Worm (Caenorhabditis elegans): ENCODE measurements around the gene Y37B11A.3.

DNA sequence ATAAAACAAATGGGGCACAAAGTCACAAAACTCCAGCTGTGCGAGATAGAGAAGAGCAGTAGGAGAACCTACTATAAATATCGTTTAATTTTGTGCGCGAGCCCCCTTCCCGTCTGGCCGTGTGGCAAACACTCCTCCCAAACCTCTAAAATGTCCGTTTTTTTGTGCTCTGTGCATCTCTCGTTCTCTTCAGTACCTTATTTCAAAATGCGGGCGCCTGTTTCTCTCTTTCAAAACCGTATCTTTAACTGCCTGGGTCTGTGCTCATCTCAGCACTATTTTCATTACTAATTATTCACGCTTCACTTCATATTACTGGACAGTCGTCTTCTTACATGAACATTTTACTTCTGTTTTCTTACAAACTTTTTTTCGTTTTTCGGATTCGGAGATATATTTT lies 24.9 kb upstream of the Y37B11A.3 start:
- no peak for TF ChIP-seq unc-130 (GFP tag; optimal IDR thresholded peaks at IDR 0.05)
- TF ChIP-seq nhr-179 (tag; optimal IDR thresholded peaks at IDR 0.05), result no peak
- no peak for TF ChIP-seq egl-18 (GFP tag; IDR thresholded peaks at IDR 0.05)
- no peak for TF ChIP-seq him-1 (tag; optimal IDR thresholded peaks at IDR 0.05)
- TF ChIP-seq dox-1 (GFP tag; IDR thresholded peaks at IDR 0.05), result no peak
- TF ChIP-seq athp-1 (tag; optimal IDR thresholded peaks at IDR 0.05), result no peak
- TF ChIP-seq nhr-120 (GFP tag; IDR thresholded peaks at IDR 0.05), result no peak
- no peak for TF ChIP-seq mcd-1 (GFP tag; IDR thresholded peaks at IDR 0.05)
